Worm (Caenorhabditis elegans) whole organism, L1 larva: ENCODE results near the gene gpr-1.

ENCODE experiments used
- ceh-82 ChIP-seq, 3 experiments: fragments of 150-350 bp in 1 of 3; sonication (generic microtip) in 2 of 3; optimal IDR thresholded peaks; 2 replicates each; lab custom pipeline; 2014 to 2017; ENCODE audit warnings: missing biosample characterization in 3 of 3, missing genetic modification characterization in 3 of 3
- fkh-8 ChIP-seq: sonication (generic microtip); optimal IDR thresholded peaks from 2 replicates; lab custom pipeline; 2016; ENCODE audit warnings: mild to moderate bottlenecking, missing genetic modification characterization, missing compliant biosample characterization
- nhr-11 ChIP-seq: fragments of 150-350 bp; optimal IDR thresholded peaks from 2 replicates; lab custom pipeline; 2014; ENCODE audit warnings: missing biosample characterization, missing genetic modification characterization
- tbx-2 ChIP-seq: sonication (generic microtip); optimal IDR thresholded peaks from 2 replicates; lab custom pipeline; 2016; ENCODE audit warnings: missing genetic modification characterization, missing compliant biosample characterization

ce11 chrIII:8656957-8657356 lies 28.2 kb downstream of the gpr-1 start:
- TF ChIP-seq tbx-2 (tag; lab: Kevin White, UChicago) (no peak), nhr-11 (tag; lab: Kevin White, UChicago) (no peak), ceh-82 (tag; optimal IDR thresholded peaks at IDR 0.05; lab: Kevin White, UChicago) (no peak), fkh-8 (tag; lab: Kevin White, UChicago) (no peak)
